Worm (Caenorhabditis elegans): ENCODE data around the gene F35H10.5.

The F35H10.5 gene

ce11 chrIV:8333034-8333433 lies 32.5 kb downstream of the F35H10.5 start:
- TF ChIP-seq egl-27 (tag; optimal IDR thresholded peaks at IDR 0.05), result no peak
- TF ChIP-seq F13H6.1 (tag; optimal IDR thresholded peaks at IDR 0.05), result no peak
- no peak for TF ChIP-seq nhr-23 (tag; optimal IDR thresholded peaks at IDR 0.05)
- TF ChIP-seq skn-1 (tag; optimal IDR thresholded peaks at IDR 0.05), result no peak
- TF ChIP-seq nhr-21 (tag; optimal IDR thresholded peaks at IDR 0.05), result no peak
- no peak for TF ChIP-seq lin-13 (GFP tag; optimal IDR thresholded peaks at IDR 0.05)
- no peak for TF ChIP-seq Y55F3AM.14 (GFP tag; optimal IDR thresholded peaks at IDR 0.05)
- TF ChIP-seq lin-11 (tag; optimal IDR thresholded peaks at IDR 0.05), result no peak
- TF ChIP-seq sem-4 (tag; optimal IDR thresholded peaks at IDR 0.05), result no peak
- no peak for TF ChIP-seq R02D3.7 (tag; optimal IDR thresholded peaks at IDR 0.05)
- no peak for TF ChIP-seq unc-39 (tag; optimal IDR thresholded peaks at IDR 0.05)

DNA sequence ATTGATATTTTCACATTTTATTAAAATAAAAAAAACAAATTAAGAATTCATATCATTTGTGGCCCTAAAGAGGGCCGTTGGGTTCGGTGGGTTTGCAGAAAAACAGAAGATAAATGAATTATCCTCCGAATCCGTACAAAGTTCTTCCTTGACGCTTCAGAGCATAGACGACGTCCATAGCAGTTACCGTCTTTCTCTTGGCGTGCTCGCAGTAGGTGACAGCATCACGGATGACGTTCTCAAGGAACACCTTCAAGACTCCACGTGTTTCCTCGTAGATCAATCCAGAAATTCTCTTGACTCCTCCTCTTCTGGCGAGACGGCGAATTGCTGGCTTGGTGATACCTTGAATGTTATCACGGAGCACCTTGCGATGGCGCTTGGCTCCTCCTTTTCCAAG lies 33.0 kb downstream of the F35H10.5 start:
- TF ChIP-seq ceh-82 (tag; optimal IDR thresholded peaks at IDR 0.05), result no peak
- TF ChIP-seq Y55F3AM.14 (GFP tag; optimal IDR thresholded peaks at IDR 0.05), result no peak
- no peak for TF ChIP-seq nhr-129 (tag; optimal IDR thresholded peaks at IDR 0.05)
- no peak for TF ChIP-seq lsy-2 (tag; optimal IDR thresholded peaks at IDR 0.05)
- TF ChIP-seq alr-1 (tag; optimal IDR thresholded peaks at IDR 0.05), result no peak
- TF ChIP-seq snpc-4 (tag; optimal IDR thresholded peaks at IDR 0.05), result no peak
- no peak for TF ChIP-seq ztf-1 (GFP tag; conservative IDR thresholded peaks at IDR 0.05)
- TF ChIP-seq unc-55 (GFP tag; optimal IDR thresholded peaks at IDR 0.05), result no peak
- TF ChIP-seq ZK546.5 (tag; optimal IDR thresholded peaks at IDR 0.05), result no peak
- no peak for TF ChIP-seq sma-3 (GFP tag; optimal IDR thresholded peaks at IDR 0.05)
- TF ChIP-seq nhr-12 (tag; optimal IDR thresholded peaks at IDR 0.05), result no peak
- no peak for TF ChIP-seq unc-62 (GFP tag; optimal IDR thresholded peaks at IDR 0.05)
- TF ChIP-seq egl-27 (tag; optimal IDR thresholded peaks at IDR 0.05), result no peak
- TF ChIP-seq ztf-4 (tag; optimal IDR thresholded peaks at IDR 0.05), result no peak
- no peak for TF ChIP-seq nhr-237 (tag; optimal IDR thresholded peaks at IDR 0.05)
- no peak for TF ChIP-seq lin-39 (tag; optimal IDR thresholded peaks at IDR 0.05)
- no peak for TF ChIP-seq R02D3.7 (tag; optimal IDR thresholded peaks at IDR 0.05)
- no peak for TF ChIP-seq crh-2 (tag; optimal IDR thresholded peaks at IDR 0.05)

- TF ChIP-seq lsy-2 (tag; optimal IDR thresholded peaks at IDR 0.05) (no peak), sma-9 (GFP tag; optimal IDR thresholded peaks at IDR 0.05) (no peak), sma-9 (tag; optimal IDR thresholded peaks at IDR 0.05) (no peak), blmp-1 (tag; optimal IDR thresholded peaks at IDR 0.05; ENCODE audit: insufficient read depth) (no peak), nhr-23 (tag; optimal IDR thresholded peaks at IDR 0.05) (no peak), nhr-237 (tag; optimal IDR thresholded peaks at IDR 0.05) (no peak)
Measured at ce11 chrIV:8333954-8333987, 33.2 kb downstream of the F35H10.5 start, which contains the start of gene his-31. Gene his-31 (minus strand): TSS chrIV:8333983.

DNA sequence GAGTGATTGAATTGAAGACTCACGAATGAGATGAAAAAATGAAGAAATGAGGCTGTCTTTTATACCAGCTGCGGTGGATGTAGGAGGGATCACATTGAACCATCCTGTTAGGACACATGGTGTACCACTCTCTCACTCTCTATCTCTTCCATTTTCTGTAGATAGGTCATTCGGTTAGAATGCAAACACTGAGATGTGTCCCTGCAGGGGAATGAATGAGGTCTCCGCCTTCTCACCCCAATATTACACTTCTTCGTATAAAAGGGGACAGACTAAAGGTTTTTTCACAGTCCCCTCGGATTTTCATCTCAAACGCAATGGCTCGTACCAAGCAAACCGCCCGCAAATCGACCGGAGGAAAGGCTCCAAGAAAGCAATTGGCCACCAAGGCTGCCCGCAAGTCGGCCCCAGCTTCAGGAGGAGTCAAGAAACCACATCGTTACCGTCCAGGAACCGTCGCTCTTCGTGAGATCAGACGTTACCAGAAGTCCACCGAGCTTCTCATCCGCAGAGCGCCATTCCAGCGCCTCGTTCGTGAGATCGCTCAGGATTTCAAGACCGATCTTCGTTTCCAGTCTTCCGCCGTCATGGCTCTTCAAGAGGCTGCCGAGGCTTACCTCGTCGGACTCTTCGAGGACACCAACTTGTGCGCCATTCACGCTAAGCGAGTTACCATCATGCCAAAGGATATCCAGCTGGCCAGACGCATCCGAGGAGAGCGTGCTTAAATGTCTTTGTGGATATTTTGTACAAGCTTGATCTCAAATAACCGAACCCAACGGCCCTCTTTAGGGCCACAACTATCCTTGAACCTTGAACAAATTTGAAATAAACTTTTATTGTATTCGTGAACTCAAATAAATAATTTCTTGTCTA lies 33.7 kb downstream of the F35H10.5 start, which contains the start of gene his-32:
Gene his-32, plus strand, starts transcription at position 318 of the 876 bp plus-strand sequence.
- no peak for TF ChIP-seq R02D3.7 (tag; optimal IDR thresholded peaks at IDR 0.05)
- TF ChIP-seq unc-62 (GFP tag; optimal IDR thresholded peaks at IDR 0.05), result no peak
- no peak for TF ChIP-seq ztf-1 (GFP tag; conservative IDR thresholded peaks at IDR 0.05)
- peak; percentile 30 for TF ChIP-seq C34F6.9 (tag; optimal IDR thresholded peaks at IDR 0.05)
- no peak for TF ChIP-seq lsy-2 (tag; optimal IDR thresholded peaks at IDR 0.05)
- no peak for TF ChIP-seq nhr-23 (tag; optimal IDR thresholded peaks at IDR 0.05)
- peak; percentile 37 for TF ChIP-seq nhr-21 (tag; optimal IDR thresholded peaks at IDR 0.05)
- no peak for TF ChIP-seq F13H6.1 (tag; optimal IDR thresholded peaks at IDR 0.05)
- TF ChIP-seq nhr-77 (tag; optimal IDR thresholded peaks at IDR 0.05), result no peak
- TF ChIP-seq sma-3 (GFP tag; optimal IDR thresholded peaks at IDR 0.05), result peak; percentile 55
- TF ChIP-seq Y55F3AM.14 (GFP tag; optimal IDR thresholded peaks at IDR 0.05), result no peak
- no peak for TF ChIP-seq ZK546.5 (tag; optimal IDR thresholded peaks at IDR 0.05)
- TF ChIP-seq skn-1 (tag; optimal IDR thresholded peaks at IDR 0.05), result no peak
- peak; percentile 97 for TF ChIP-seq ceh-16 (tag; optimal IDR thresholded peaks at IDR 0.05)
- TF ChIP-seq ama-1 (optimal IDR thresholded peaks at IDR 0.05), result no peak
- TF ChIP-seq fos-1 (tag; optimal IDR thresholded peaks at IDR 0.05), result peak; percentile 21
- TF ChIP-seq peb-1 (tag; optimal IDR thresholded peaks at IDR 0.05), result no peak
- peak; percentile 67 for TF ChIP-seq lin-13 (GFP tag; optimal IDR thresholded peaks at IDR 0.05)
- no peak for TF ChIP-seq ceh-82 (tag; optimal IDR thresholded peaks at IDR 0.05)
- TF ChIP-seq sma-9 (GFP tag; optimal IDR thresholded peaks at IDR 0.05), result peak; percentile 5
- no peak for TF ChIP-seq sma-9 (tag; optimal IDR thresholded peaks at IDR 0.05)
- TF ChIP-seq mdl-1 (tag; optimal IDR thresholded peaks at IDR 0.05), result no peak
- TF ChIP-seq mab-5 (tag; optimal IDR thresholded peaks at IDR 0.05), result peak; percentile 66
- no peak for TF ChIP-seq unc-39 (tag; optimal IDR thresholded peaks at IDR 0.05)
- TF ChIP-seq sem-4 (tag; optimal IDR thresholded peaks at IDR 0.05), result peak; percentile 75
- no peak for TF ChIP-seq lin-39 (tag; optimal IDR thresholded peaks at IDR 0.05)
- peak; percentile 80 for TF ChIP-seq nhr-6 (tag; optimal IDR thresholded peaks at IDR 0.05)
- no peak for TF ChIP-seq mbf-1 (tag; optimal IDR thresholded peaks at IDR 0.05)
- peak; percentile 68 for TF ChIP-seq nhr-129 (tag; optimal IDR thresholded peaks at IDR 0.05)
- TF ChIP-seq nhr-25 (tag; optimal IDR thresholded peaks at IDR 0.05), result peak; percentile 95

All from whole organism, L2 larva.